Fruit fly (Drosophila melanogaster): ENCODE measurements around the gene Smr.

Smr gene

dm6 chrX:12670530-12671285 lies 71.7 kb downstream of the Smr start:
- TF ChIP-seq pan (optimal IDR thresholded peaks at IDR 0.05) (no peak), psq (GFP tag; optimal IDR thresholded peaks at IDR 0.05) (peak; percentile 79)

- TF ChIP-seq GATAd (GFP tag; optimal IDR thresholded peaks at IDR 0.05) (no peak), foxo (GFP tag; optimal IDR thresholded peaks at IDR 0.05) (peak in 1 of 2 experiments; percentile 73), brk (GFP tag; optimal IDR thresholded peaks at IDR 0.05) (peak; percentile 30), Vsx2 (GFP tag; optimal IDR thresholded peaks at IDR 0.05; ENCODE audit: partially characterized antibody) (peak; percentile 44), psq (GFP tag; optimal IDR thresholded peaks at IDR 0.05) (peak; percentile 94), woc (GFP tag; optimal IDR thresholded peaks at IDR 0.05) (peak; percentile 60), br (GFP tag; optimal IDR thresholded peaks at IDR 0.05) (peak; percentile 54), jim (GFP tag; optimal IDR thresholded peaks at IDR 0.05) (peak; percentile 75), rgr (GFP tag; optimal IDR thresholded peaks at IDR 0.05) (peak; percentile 73), Hr83 (GFP tag; optimal IDR thresholded peaks at IDR 0.05; ENCODE audit: poor library complexity, severe bottlenecking) (no peak), HLH106 (tag; optimal IDR thresholded peaks at IDR 0.05) (peak; percentile 72), Hr78 (GFP tag; optimal IDR thresholded peaks at IDR 0.05) (no peak), CrebA (GFP tag; optimal IDR thresholded peaks at IDR 0.05; ENCODE audit: borderline replicate concordance) (peak; percentile 41), pan (optimal IDR thresholded peaks at IDR 0.05) (no peak), sage (GFP tag; optimal IDR thresholded peaks at IDR 0.05) (peak; percentile 16), dsf (GFP tag; optimal IDR thresholded peaks at IDR 0.05; ENCODE audit: borderline replicate concordance) (no peak), lola (GFP tag; optimal IDR thresholded peaks at IDR 0.05) (no peak), h (GFP tag; optimal IDR thresholded peaks at IDR 0.05) (peak; percentile 71), usp (GFP tag; optimal IDR thresholded peaks at IDR 0.05) (no peak), Sp1 (GFP tag; optimal IDR thresholded peaks at IDR 0.05) (peak; percentile 58), dmrt93B (GFP tag; optimal IDR thresholded peaks at IDR 0.05) (peak; percentile 35), tai (GFP tag; optimal IDR thresholded peaks at IDR 0.05) (no peak), dl (GFP tag; optimal IDR thresholded peaks at IDR 0.05; ENCODE audit: insufficient read depth in 1 of 2, partially characterized antibody in 2 of 2) (no peak), Mio (GFP tag; optimal IDR thresholded peaks at IDR 0.05) (no peak), ey (GFP tag; optimal IDR thresholded peaks at IDR 0.05) (peak; percentile 79), CG32264 (GFP tag; optimal IDR thresholded peaks at IDR 0.05) (peak; percentile 24), Dfd (GFP tag; optimal IDR thresholded peaks at IDR 0.05) (peak; percentile 4), sv (GFP tag; optimal IDR thresholded peaks at IDR 0.05) (peak; percentile 63), Abd-B (GFP tag; optimal IDR thresholded peaks at IDR 0.05) (no peak), fru (GFP tag; optimal IDR thresholded peaks at IDR 0.05) (peak; percentile 65), OdsH (GFP tag; optimal IDR thresholded peaks at IDR 0.05) (peak; percentile 63), N (GFP tag; optimal IDR thresholded peaks at IDR 0.05) (no peak), CG9705 (GFP tag; optimal IDR thresholded peaks at IDR 0.05) (peak; percentile 38), Hnf4 (GFP tag; optimal IDR thresholded peaks at IDR 0.05) (peak; percentile 65), Rel (GFP tag; optimal IDR thresholded peaks at IDR 0.05) (no peak), Rel (tag; optimal IDR thresholded peaks at IDR 0.05) (peak; percentile 51), Jra (GFP tag; optimal IDR thresholded peaks at IDR 0.05) (no peak), Dif (GFP tag; optimal IDR thresholded peaks at IDR 0.05; ENCODE audit: partially characterized antibody) (peak; percentile 1), Myc (optimal IDR thresholded peaks at IDR 0.05) (no peak)
Observed at dm6 chrX:12669659-12670488, 72.5 kb downstream of the Smr start.

Measured in whole organism, wandering third instar larva.